Fruit fly (Drosophila melanogaster) whole organism, pupa: ENCODE results near the gene CG14187.

Source experiments
- CG10348 ChIP-seq: fragments of 200-800 bp; sonication (Bioruptor generic); IDR thresholded peaks from 2 replicates; pipeline ENCODE4 v1.3.6; 2022; ENCODE audit warnings: missing biosample characterization, missing genetic modification characterization
- CG12605 ChIP-seq: fragments of 200-800 bp; sonication (Bioruptor generic); IDR thresholded peaks from 2 replicates; pipeline ENCODE4 v1.3.6; 2022; ENCODE audit warnings: missing biosample characterization, missing genetic modification characterization
- CG13204 ChIP-seq: fragments of 200-800 bp; sonication (Bioruptor generic); optimal IDR thresholded peaks from 2 replicates; lab custom pipeline; 2018; ENCODE audit warnings: missing biosample characterization, mild to moderate bottlenecking, missing genetic modification characterization, moderate library complexity
- CG14655 ChIP-seq: fragments of 200-800 bp; sonication (Bioruptor generic); optimal IDR thresholded peaks from 3 replicates; lab custom pipeline; 2017; ENCODE audit warnings: mild to moderate bottlenecking, missing biosample characterization, missing genetic modification reagents, missing genetic modification characterization
- CG15710 ChIP-seq: fragments of 200-800 bp; sonication (Bioruptor generic); optimal IDR thresholded peaks from 2 replicates; lab custom pipeline; 2018; ENCODE audit warnings: missing biosample characterization, mild to moderate bottlenecking, missing genetic modification characterization, moderate library complexity
- CG17806 ChIP-seq: fragments of 200-800 bp; sonication (Bioruptor generic); optimal IDR thresholded peaks from 2 replicates; lab custom pipeline; 2018; ENCODE audit warnings: missing biosample characterization, mild to moderate bottlenecking, missing genetic modification characterization, moderate library complexity
- CG32121 ChIP-seq: fragments of 200-800 bp; sonication (Bioruptor generic); IDR thresholded peaks from 2 replicates; pipeline ENCODE4 v1.3.6; 2022; ENCODE audit warnings: missing biosample characterization, missing genetic modification characterization
- CG34367 ChIP-seq: fragments of 200-800 bp; sonication (Bioruptor generic); optimal IDR thresholded peaks from 2 replicates; lab custom pipeline; 2018; ENCODE audit warnings: missing biosample characterization, mild to moderate bottlenecking, missing genetic modification characterization
- CG4496 ChIP-seq: fragments of 200-800 bp; sonication (Bioruptor generic); IDR thresholded peaks from 3 replicates; pipeline ENCODE4 v1.3.6; 2022; ENCODE audit warnings: missing biosample characterization, missing genetic modification characterization
- CG8159 ChIP-seq: fragments of 200-800 bp; sonication (Bioruptor generic); optimal IDR thresholded peaks from 3 replicates; lab custom pipeline; 2018; ENCODE audit warnings: missing biosample characterization, mild to moderate bottlenecking, missing genetic modification characterization, moderate library complexity
- CG8301 ChIP-seq: fragments of 200-800 bp; sonication (Bioruptor generic); optimal IDR thresholded peaks from 2 replicates; lab custom pipeline; 2018; ENCODE audit warnings: missing biosample characterization, mild to moderate bottlenecking, missing genetic modification characterization
- CG9948 ChIP-seq: fragments of 200-800 bp; sonication (Bioruptor generic); optimal IDR thresholded peaks from 2 replicates; lab custom pipeline; 2018; ENCODE audit warnings: missing biosample characterization, mild to moderate bottlenecking, missing genetic modification characterization, moderate library complexity
- D1 ChIP-seq: fragments of 200-800 bp; sonication (Bioruptor generic); optimal IDR thresholded peaks from 2 replicates; lab custom pipeline; 2018; ENCODE audit warnings: missing biosample characterization, mild to moderate bottlenecking, missing genetic modification characterization, moderate library complexity
- EcR ChIP-seq: fragments of 200-800 bp; sonication (Bioruptor generic); optimal IDR thresholded peaks from 3 replicates; lab custom pipeline; 2019; ENCODE audit warnings: missing biosample characterization, missing genetic modification characterization, mild to moderate bottlenecking, moderate library complexity, missing genetic modification reagents
- Ets98B ChIP-seq: fragments of 200-800 bp; sonication (Bioruptor generic); IDR thresholded peaks from 2 replicates; pipeline ENCODE4 v1.3.6; 2022; ENCODE audit warnings: missing biosample characterization, missing genetic modification characterization
- Pif1A ChIP-seq: fragments of 200-800 bp; sonication (Bioruptor generic); optimal IDR thresholded peaks from 3 replicates; lab custom pipeline; 2016; ENCODE audit warnings: missing biosample characterization, missing genetic modification characterization
- Pif1B ChIP-seq: fragments of 200-800 bp; sonication (Bioruptor generic); optimal IDR thresholded peaks from 3 replicates; lab custom pipeline; 2016; ENCODE audit warnings: missing biosample characterization, missing genetic modification characterization
- Snoo ChIP-seq: fragments of 200-800 bp; sonication (Bioruptor generic); optimal IDR thresholded peaks from 3 replicates; lab custom pipeline; 2017; ENCODE audit warnings: missing biosample characterization, mild to moderate bottlenecking, missing genetic modification characterization, inconsistent platforms
- fd96Ca ChIP-seq: fragments of 200-800 bp; sonication (Bioruptor generic); IDR thresholded peaks from 3 replicates; pipeline ENCODE4 v1.3.6; 2022; ENCODE audit warnings: missing biosample characterization, missing genetic modification characterization
- gl ChIP-seq: fragments of 200-800 bp; sonication (Bioruptor generic); optimal IDR thresholded peaks from 2 replicates; lab custom pipeline; 2018; ENCODE audit warnings: missing biosample characterization, mild to moderate bottlenecking, missing genetic modification characterization
- rn ChIP-seq: fragments of 200-800 bp; sonication (Bioruptor generic); IDR thresholded peaks from 2 replicates; pipeline ENCODE4 v1.3.6; 2022; ENCODE audit warnings: missing biosample characterization, missing genetic modification characterization

The CG14187 gene

DNA sequence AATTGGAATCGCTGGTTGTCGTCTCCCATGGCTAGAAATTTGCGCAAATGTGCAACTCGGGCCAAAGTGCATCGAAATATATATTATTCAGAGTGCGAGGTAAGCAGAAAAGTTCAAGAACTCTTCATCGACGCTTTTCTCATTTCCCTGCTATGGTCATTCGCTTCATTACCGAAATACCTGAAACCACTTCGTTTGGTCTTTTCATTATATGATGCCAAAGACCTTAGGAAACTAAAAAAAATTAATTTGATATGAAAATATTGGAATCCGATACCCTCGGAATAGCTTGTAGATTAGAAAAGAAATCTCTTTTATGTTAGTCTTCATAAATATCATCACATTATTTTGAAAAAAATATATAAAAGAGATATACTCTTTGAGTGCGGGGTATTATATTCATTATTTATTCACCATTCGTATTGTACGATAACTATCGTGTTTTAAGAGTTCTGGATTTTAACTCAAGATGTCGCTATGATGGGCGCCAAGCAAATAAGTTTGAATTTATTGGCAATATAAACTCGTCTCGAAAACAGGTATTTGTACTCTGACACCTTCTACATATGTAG is at the start of gene CG14187:
CG14187 (minus strand) TSS at position 51 of the 572 bp plus-strand sequence.
- TF ChIP-seq CG17806 (peak; percentile 11), CG15710 (peak; percentile 12), rn (GFP tag; lab: Robert Waterston, UW) (no peak), CG14655 (GFP tag; lab: Kevin White, UChicago) (peak; percentile 24)

DNA sequence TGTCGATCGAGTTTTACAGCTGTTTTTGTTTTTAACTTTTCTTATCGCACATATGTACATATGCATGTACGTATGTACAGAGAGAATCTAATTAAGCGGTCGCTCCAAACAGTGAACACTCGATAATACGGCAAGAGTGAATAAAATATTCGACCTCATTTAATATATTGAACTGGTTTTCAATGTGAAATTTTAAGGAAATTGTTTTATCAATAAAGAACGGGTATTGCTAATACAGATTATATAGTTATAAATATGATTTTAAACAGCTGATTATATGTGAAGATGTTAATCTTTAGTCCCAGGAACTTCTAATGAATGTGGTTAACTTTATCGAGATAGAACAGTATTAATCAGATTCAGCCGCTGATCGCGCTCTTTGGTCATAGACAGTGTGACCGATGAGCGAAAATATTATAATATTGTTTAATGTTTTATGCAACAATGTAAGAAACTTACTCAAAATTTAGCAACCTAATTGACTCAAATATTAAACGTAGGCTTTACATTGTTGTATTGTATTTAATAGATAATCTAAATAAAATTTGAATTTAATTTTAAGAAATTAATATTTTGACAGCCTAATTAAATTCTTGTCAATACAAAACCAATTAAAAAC is 28.1 kb upstream of the CG14187 start, which contains the start of gene CG7328:
CG7328 (minus strand) TSS at position 19 of the 619 bp plus-strand sequence.
- TF ChIP-seq CG32121 (GFP tag; lab: Robert Waterston, UW): 0 out of 2 replicates have a peak, but pooled peaks have one; percentile 31
- no peak for TF ChIP-seq CG8159

DNA sequence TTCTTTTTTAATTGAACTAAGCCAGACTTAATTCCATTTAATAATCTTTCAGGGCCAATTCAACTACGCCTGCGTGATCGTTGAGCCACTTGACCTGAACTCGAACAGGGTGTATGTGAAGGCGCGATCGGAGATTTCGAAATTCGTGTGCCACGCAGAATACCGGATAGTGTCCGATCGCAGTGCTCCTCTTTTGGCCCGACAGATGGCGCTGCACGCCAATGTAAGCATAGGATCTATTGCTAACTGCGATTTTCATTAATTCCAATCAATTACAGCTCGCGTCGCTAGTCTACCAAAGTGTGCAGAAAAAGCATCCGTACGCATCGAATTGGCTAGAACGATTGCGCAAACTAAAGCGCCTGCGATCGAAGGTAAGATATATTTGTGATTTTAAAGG is 25.7 kb upstream of the CG14187 start:
- TF ChIP-seq Pif1A (GFP tag; lab: Kevin White, UChicago) (no peak), Pif1B (GFP tag; lab: Kevin White, UChicago) (no peak), CG8301 (no peak), CG15710 (no peak), D1 (no peak), gl (no peak), CG10348 (GFP tag; lab: Robert Waterston, UW) (no peak), CG9948 (tag; lab: Kevin White, UChicago) (no peak)

DNA sequence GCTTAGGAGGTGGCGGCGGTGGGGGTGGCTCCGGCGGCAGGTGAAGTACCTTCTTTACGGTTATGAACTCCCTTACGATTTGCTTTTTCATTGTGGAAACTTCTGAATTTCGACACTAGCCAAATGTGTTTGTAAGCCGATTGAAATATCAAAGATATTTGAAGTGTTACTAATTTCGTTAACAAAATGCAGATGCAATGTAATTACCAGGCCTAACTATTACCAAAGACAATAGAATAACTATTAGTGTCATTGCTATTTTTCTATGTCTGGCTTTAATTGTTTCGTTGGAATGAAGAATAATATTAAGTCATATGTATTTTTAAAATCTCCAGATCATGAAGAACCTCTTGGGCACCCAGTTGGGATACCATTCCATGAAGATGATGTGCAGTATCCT is 20.5 kb upstream of the CG14187 start, which contains the start of gene CG7335:
CG7335 (minus strand) TSS at position 101 of the 400 bp plus-strand sequence.
- TF ChIP-seq CG14655 (GFP tag; lab: Kevin White, UChicago) (no peak), CG8301 (no peak), CG10348 (GFP tag; lab: Robert Waterston, UW) (no peak), fd96Ca (GFP tag; lab: Robert Waterston, UW) (no peak), Pif1B (GFP tag; lab: Kevin White, UChicago) (no peak), CG15710 (no peak), D1 (no peak), CG12605 (no peak), CG17806 (no peak), gl (no peak)

DNA sequence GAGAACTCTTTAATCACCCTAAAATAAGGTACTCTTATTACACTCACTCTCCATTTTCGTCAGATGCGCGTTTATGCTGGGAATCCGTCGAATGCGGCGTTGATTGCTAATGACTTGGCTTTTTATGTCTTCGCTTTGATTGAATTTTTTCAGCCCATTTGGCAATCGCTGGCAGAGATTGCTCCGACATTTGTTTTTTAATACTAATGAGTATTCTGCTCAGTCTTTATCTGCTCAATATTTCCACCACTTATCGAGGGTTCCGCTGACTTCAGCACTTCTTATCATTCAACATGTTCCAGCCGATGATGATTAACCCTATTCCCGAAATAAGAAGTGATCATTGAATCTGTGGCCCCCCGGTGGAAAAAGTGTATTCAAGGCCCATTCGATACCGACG is 19.0 kb upstream of the CG14187 start, which contains the start of gene obst-J:
obst-J (minus strand) TSS at position 101 of the 400 bp plus-strand sequence.
- TF ChIP-seq CG17806: no peak
- no peak for TF ChIP-seq CG15710
- TF ChIP-seq CG9948 (tag; lab: Kevin White, UChicago): no peak
- no peak for TF ChIP-seq EcR (GFP tag; lab: Kevin White, UChicago)
- TF ChIP-seq D1: no peak
- no peak for TF ChIP-seq CG8159
- no peak for TF ChIP-seq Pif1B (GFP tag; lab: Kevin White, UChicago)
- TF ChIP-seq gl: no peak
- TF ChIP-seq Ets98B (GFP tag; lab: Robert Waterston, UW): no peak
- no peak for TF ChIP-seq CG34367 (tag; lab: Kevin White, UChicago)

DNA sequence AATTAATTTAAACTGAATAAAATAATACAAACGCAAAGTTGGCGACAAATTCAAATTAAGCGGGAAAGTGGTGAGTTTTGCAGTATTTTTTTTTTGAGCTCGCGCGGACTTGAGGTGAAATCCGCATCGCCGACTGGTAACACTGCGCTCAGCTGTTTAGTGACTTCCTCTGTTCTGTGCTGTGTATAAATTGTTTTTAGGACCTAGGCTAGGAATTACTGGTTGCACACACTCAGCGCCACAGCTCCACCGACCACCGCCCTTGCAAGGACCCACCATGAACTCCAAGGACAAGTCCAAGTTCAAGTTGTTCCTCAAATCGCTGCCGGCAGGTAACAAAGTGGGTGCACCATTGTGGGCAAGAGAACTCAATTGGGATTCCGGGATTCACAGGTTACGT is 16.4 kb upstream of the CG14187 start, which contains the start of gene gig:
gig (plus strand) TSS at position 150 of the 400 bp plus-strand sequence.
- TF ChIP-seq CG4496 (no peak), Pif1B (GFP tag; lab: Kevin White, UChicago) (no peak), CG9948 (tag; lab: Kevin White, UChicago) (no peak), CG13204 (GFP tag; lab: Kevin White, UChicago) (no peak), Ets98B (GFP tag; lab: Robert Waterston, UW) (no peak), CG12605 (no peak), CG32121 (GFP tag; lab: Robert Waterston, UW) (no peak), rn (GFP tag; lab: Robert Waterston, UW) (no peak), CG10348 (GFP tag; lab: Robert Waterston, UW) (no peak), Snoo (no peak), CG8301 (no peak), gl (no peak), D1 (no peak), CG17806 (no peak), CG15710 (no peak), Pif1A (GFP tag; lab: Kevin White, UChicago) (no peak), CG34367 (tag; lab: Kevin White, UChicago) (no peak), CG14655 (GFP tag; lab: Kevin White, UChicago) (no peak), EcR (GFP tag; lab: Kevin White, UChicago) (no peak)

DNA sequence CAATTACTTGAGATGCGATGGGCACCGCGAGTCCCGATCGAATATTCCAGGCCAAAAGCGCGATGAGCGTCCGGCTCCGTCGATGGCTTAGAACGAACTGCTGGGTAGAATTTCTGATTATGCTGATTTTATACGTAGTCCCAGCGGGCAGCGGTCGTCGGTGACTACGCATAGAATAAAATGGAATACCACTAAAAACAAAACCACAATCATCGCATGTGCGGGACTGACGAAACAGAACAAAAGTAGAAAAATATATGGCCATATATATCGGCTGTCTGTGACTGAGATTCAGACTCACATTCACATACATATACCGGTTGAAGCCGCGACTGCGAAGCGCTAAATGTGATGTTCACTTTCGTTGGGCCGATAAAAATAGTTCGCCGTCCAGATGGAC is 14.6 kb upstream of the CG14187 start, which contains the start of gene CG7365:
CG7365 (minus strand) TSS at position 101 of the 400 bp plus-strand sequence.
- TF ChIP-seq CG9948 (tag; lab: Kevin White, UChicago): no peak
- TF ChIP-seq CG8301: no peak
- TF ChIP-seq fd96Ca (GFP tag; lab: Robert Waterston, UW): no peak
- TF ChIP-seq CG17806: no peak
- TF ChIP-seq D1: no peak
- no peak for TF ChIP-seq CG14655 (GFP tag; lab: Kevin White, UChicago)
- TF ChIP-seq CG13204 (GFP tag; lab: Kevin White, UChicago): no peak
- no peak for TF ChIP-seq Pif1A (GFP tag; lab: Kevin White, UChicago)
- no peak for TF ChIP-seq Snoo
- no peak for TF ChIP-seq Pif1B (GFP tag; lab: Kevin White, UChicago)
- no peak for TF ChIP-seq CG15710
- TF ChIP-seq CG34367 (tag; lab: Kevin White, UChicago): no peak
- TF ChIP-seq CG8159: no peak
- no peak for TF ChIP-seq CG12605
- no peak for TF ChIP-seq rn (GFP tag; lab: Robert Waterston, UW)
- TF ChIP-seq CG4496: no peak
- TF ChIP-seq CG10348 (GFP tag; lab: Robert Waterston, UW): no peak
- TF ChIP-seq Ets98B (GFP tag; lab: Robert Waterston, UW): no peak
- no peak for TF ChIP-seq gl
- TF ChIP-seq EcR (GFP tag; lab: Kevin White, UChicago): no peak
- TF ChIP-seq, all 21 proteins: peak for 0
